Worm (Caenorhabditis elegans): ENCODE results near the gene ddx-35.

Gene ddx-35

DNA sequence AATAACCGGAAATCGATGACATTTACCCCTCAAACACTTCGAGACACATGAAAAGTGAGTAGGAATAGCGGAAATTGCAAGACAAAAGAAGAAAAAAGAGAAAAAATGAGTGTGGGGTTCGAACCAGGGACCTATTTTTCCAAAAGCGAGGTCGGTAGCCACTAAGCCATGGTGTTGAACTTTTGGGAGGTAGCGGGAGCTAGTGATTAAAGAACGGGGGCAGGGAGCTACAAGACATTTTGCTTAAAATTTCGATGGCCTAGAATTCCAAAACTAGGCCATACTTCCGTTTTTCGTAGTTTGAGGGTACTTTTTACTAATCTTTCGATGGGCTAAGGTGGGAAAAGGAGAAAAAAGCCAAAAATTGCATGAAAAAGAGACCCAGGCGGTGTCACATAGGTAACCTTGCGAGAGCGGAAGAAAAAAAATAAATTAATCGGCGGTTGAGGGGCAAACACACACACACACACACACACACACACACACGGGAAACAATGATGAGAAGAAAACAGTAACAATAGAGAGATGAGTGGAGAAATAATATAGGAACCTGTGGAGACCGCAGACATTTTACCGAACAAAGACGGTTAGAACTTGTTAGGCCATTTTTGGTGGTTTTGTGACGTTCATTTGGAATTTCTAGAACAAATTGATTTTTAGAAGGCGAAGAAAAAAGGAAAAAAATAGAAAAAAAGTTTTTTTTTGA lies 47.4 kb upstream of the ddx-35 start (continued):
- TF ChIP-seq ztf-28 (GFP tag; IDR thresholded peaks at IDR 0.05) = peak; percentile 78; the same call in 1 of the 2 replicates
- no peak for TF ChIP-seq ceh-91 (GFP tag; IDR thresholded peaks at IDR 0.05)
- TF ChIP-seq atf-7 (tag; optimal IDR thresholded peaks at IDR 0.05) = peak; percentile 72
- TF ChIP-seq snpc-4 (GFP tag; optimal IDR thresholded peaks at IDR 0.05) = peak; percentile 59
- peak in 1 of 4 experiments; percentile 58 for TF ChIP-seq snpc-4 (tag; optimal IDR thresholded peaks at IDR 0.05)
- no peak for TF ChIP-seq Y67H2A.10 (GFP tag; conservative IDR thresholded peaks at IDR 0.05)
- peak; percentile 21 for TF ChIP-seq F49E8.2 (tag; optimal IDR thresholded peaks at IDR 0.05; ENCODE audit: insufficient read depth)
- no peak for TF ChIP-seq F55B11.4 (tag; optimal IDR thresholded peaks at IDR 0.05; ENCODE audit: borderline replicate concordance, insufficient read depth)
- TF ChIP-seq athp-1 (tag; optimal IDR thresholded peaks at IDR 0.05) = peak; percentile 85
- peak; percentile 79 for TF ChIP-seq rpc-1 (optimal IDR thresholded peaks at IDR 0.05)
- TF ChIP-seq rpc-1 (tag; optimal IDR thresholded peaks at IDR 0.05) = peak; percentile 82
- TF ChIP-seq ama-1 (optimal IDR thresholded peaks at IDR 0.05) = no peak
- TF ChIP-seq ama-1 (GFP tag; optimal IDR thresholded peaks at IDR 0.05) = peak in 1 of 2 experiments; percentile 37
- TF ChIP-seq tbp1 (GFP tag; optimal IDR thresholded peaks at IDR 0.05) = peak; percentile 93
- TF ChIP-seq lsl-1 (GFP tag; optimal IDR thresholded peaks at IDR 0.05) = peak; percentile 60
- no peak for TF ChIP-seq tlf-1 (GFP tag; optimal IDR thresholded peaks at IDR 0.05)
- no peak for TF ChIP-seq madf-8 (GFP tag; conservative IDR thresholded peaks at IDR 0.05)
- TF ChIP-seq ztf-22 (GFP tag; optimal IDR thresholded peaks at IDR 0.05) = no peak
- no peak for TF ChIP-seq F10E7.11 (tag; optimal IDR thresholded peaks at IDR 0.05)
- no peak for TF ChIP-seq hmg-20 (GFP tag; IDR thresholded peaks at IDR 0.05)
- no peak for TF ChIP-seq sea-2 (GFP tag; IDR thresholded peaks at IDR 0.05)
- TF ChIP-seq F52B5.7 (tag; optimal IDR thresholded peaks at IDR 0.05) = peak; percentile 69
- no peak for TF ChIP-seq hlh-26 (GFP tag; conservative IDR thresholded peaks at IDR 0.05)
- no peak for TF ChIP-seq nhr-179 (tag; optimal IDR thresholded peaks at IDR 0.05)
- no peak for TF ChIP-seq C06A6.2 (GFP tag; conservative IDR thresholded peaks at IDR 0.05)
- TF ChIP-seq B0035.1 (tag; optimal IDR thresholded peaks at IDR 0.05) = no peak
- peak; percentile 54 for TF ChIP-seq lin-54 (GFP tag; optimal IDR thresholded peaks at IDR 0.05)
- no peak for TF ChIP-seq mel-28 (tag; optimal IDR thresholded peaks at IDR 0.05; ENCODE audit: borderline replicate concordance)
- no peak for TF ChIP-seq nfya-1 (tag; optimal IDR thresholded peaks at IDR 0.05; ENCODE audit: borderline replicate concordance, insufficient read depth)
- peak; percentile 62 for TF ChIP-seq chd-7 (tag; optimal IDR thresholded peaks at IDR 0.05)
- peak; percentile 35 for TF ChIP-seq unc-130 (GFP tag; optimal IDR thresholded peaks at IDR 0.05)
- TF ChIP-seq let-607 (tag; optimal IDR thresholded peaks at IDR 0.05) = peak in 1 of 2 experiments; percentile 55
- no peak for TF ChIP-seq Y79H2A.3 (GFP tag; conservative IDR thresholded peaks at IDR 0.05)
- 0 out of 2 replicates have a peak, but pooled peaks have one; percentile 37 for TF ChIP-seq ceh-40 (GFP tag; IDR thresholded peaks at IDR 0.05)
- TF ChIP-seq tbx-9 (tag; optimal IDR thresholded peaks at IDR 0.05; ENCODE audit: borderline replicate concordance) = peak; percentile 30
- TF ChIP-seq lin-40 (tag; optimal IDR thresholded peaks at IDR 0.05) = no peak
- TF ChIP-seq bed-2 (GFP tag; IDR thresholded peaks at IDR 0.05) = 0 out of 2 replicates have a peak, but pooled peaks have one; percentile 27
- TF ChIP-seq egrh-3 (GFP tag; IDR thresholded peaks at IDR 0.05) = peak; percentile 45

DNA sequence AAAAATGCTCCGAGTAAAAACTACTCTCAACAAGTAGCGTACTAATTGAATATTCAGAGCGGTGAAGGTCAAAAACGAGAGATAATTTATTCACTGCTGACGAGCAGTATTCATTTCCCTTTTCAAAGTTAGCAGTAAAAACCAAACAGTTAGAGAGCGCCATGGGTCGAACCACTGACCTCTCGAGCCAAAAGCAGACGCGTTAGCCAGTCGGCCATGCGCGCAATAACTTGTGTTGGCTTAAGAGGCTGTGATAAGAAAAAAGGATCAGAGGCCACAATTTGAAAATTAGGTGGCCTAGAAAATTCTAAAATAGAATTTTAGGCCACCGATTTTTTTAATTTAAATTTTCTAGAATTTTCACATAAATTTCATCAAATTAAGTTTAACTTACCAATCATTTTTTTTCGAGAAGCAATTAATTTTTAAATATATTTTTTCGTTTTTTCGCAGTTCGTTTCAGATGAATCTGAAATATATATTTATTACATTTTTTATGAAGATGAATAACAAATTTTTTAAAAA lies 46.5 kb upstream of the ddx-35 start, which contains the start of gene sms-3:
Gene sms-3, minus strand, starts transcription at position 475 of the 525 bp plus-strand sequence.
- TF ChIP-seq ztf-18 (tag; optimal IDR thresholded peaks at IDR 0.05) = peak; percentile 64
- peak; percentile 74 for TF ChIP-seq ZK185.1 (tag; optimal IDR thresholded peaks at IDR 0.05; ENCODE audit: poor library complexity, severe bottlenecking)
- TF ChIP-seq nfya-1 (tag; optimal IDR thresholded peaks at IDR 0.05; ENCODE audit: borderline replicate concordance, insufficient read depth) = no peak
- TF ChIP-seq tlf-1 (GFP tag; optimal IDR thresholded peaks at IDR 0.05) = no peak
- no peak for TF ChIP-seq lsy-27 (tag; optimal IDR thresholded peaks at IDR 0.05; ENCODE audit: borderline replicate concordance, insufficient read depth)
- peak; percentile 59 for TF ChIP-seq hrde-1 (tag; optimal IDR thresholded peaks at IDR 0.05; ENCODE audit: borderline replicate concordance)
- peak; percentile 33 for TF ChIP-seq ztf-26 (tag; optimal IDR thresholded peaks at IDR 0.05)
- peak; percentile 85 for TF ChIP-seq lin-26 (GFP tag; IDR thresholded peaks at IDR 0.05)
- no peak for TF ChIP-seq nhr-80 (tag; optimal IDR thresholded peaks at IDR 0.05)
- TF ChIP-seq attf-5 (GFP tag; optimal IDR thresholded peaks at IDR 0.05) = peak; percentile 24
- TF ChIP-seq snpc-1.1 (tag; optimal IDR thresholded peaks at IDR 0.05; ENCODE audit: insufficient read depth) = no peak
- TF ChIP-seq Y79H2A.3 (GFP tag; conservative IDR thresholded peaks at IDR 0.05) = no peak
- no peak for TF ChIP-seq F22D6.2 (tag; optimal IDR thresholded peaks at IDR 0.05)
